Fruit fly (Drosophila melanogaster): Measurements from ENCODE around the gene Uch-L5.

The Uch-L5 gene

dm6 chr3L:9468261-9468890 lies 8.4 kb downstream of the Uch-L5 start (continued):
- no peak for TF ChIP-seq CG6683 (GFP tag; optimal IDR thresholded peaks at IDR 0.05)
- TF ChIP-seq CoRest (tag; optimal IDR thresholded peaks at IDR 0.05): peak; percentile 61
- no peak for TF ChIP-seq zfh2 (GFP tag; optimal IDR thresholded peaks at IDR 0.05)
- TF ChIP-seq dmrt99B (tag; optimal IDR thresholded peaks at IDR 0.05): peak; percentile 55
- TF ChIP-seq caup (GFP tag; optimal IDR thresholded peaks at IDR 0.05; ENCODE audit: severe bottlenecking): peak; percentile 30
- no peak for TF ChIP-seq CG6272 (GFP tag; IDR thresholded peaks at IDR 0.05)
- peak; percentile 62 for TF ChIP-seq CG7839 (tag; optimal IDR thresholded peaks at IDR 0.05)
- TF ChIP-seq D (optimal IDR thresholded peaks at IDR 0.05): no peak
- peak; percentile 34 for TF ChIP-seq D (GFP tag; optimal IDR thresholded peaks at IDR 0.05)
- peak; percentile 28 for TF ChIP-seq CG9727 (GFP tag; optimal IDR thresholded peaks at IDR 0.05)
- no peak for TF ChIP-seq psq (GFP tag; optimal IDR thresholded peaks at IDR 0.05)
- no peak for TF ChIP-seq pita (GFP tag; optimal IDR thresholded peaks at IDR 0.05)
- TF ChIP-seq schlank (tag; optimal IDR thresholded peaks at IDR 0.05): no peak
- no peak for TF ChIP-seq CkIIα-i1 (GFP tag; IDR thresholded peaks at IDR 0.05)
- no peak for TF ChIP-seq sug (tag; optimal IDR thresholded peaks at IDR 0.05)
- no peak for TF ChIP-seq MBD-R2 (GFP tag; IDR thresholded peaks at IDR 0.05)
- no peak for TF ChIP-seq pros (GFP tag; optimal IDR thresholded peaks at IDR 0.05)
- peak; percentile 12; the same call in 1 of the 2 replicates for TF ChIP-seq CG9932 (GFP tag; IDR thresholded peaks at IDR 0.05)
- TF ChIP-seq CG14441 (GFP tag; IDR thresholded peaks at IDR 0.05): no peak
- TF ChIP-seq CG4854 (GFP tag; optimal IDR thresholded peaks at IDR 0.05): no peak
- peak; percentile 13 for TF ChIP-seq CG7786 (GFP tag; optimal IDR thresholded peaks at IDR 0.05)
- no peak for TF ChIP-seq CG10147 (GFP tag; optimal IDR thresholded peaks at IDR 0.05)
- TF ChIP-seq CG15011 (GFP tag; optimal IDR thresholded peaks at IDR 0.05): peak; percentile 14
- peak; percentile 35; the same call in 2 of the 3 replicates for TF ChIP-seq row (GFP tag; IDR thresholded peaks at IDR 0.05)
- no peak for TF ChIP-seq CG12236 (GFP tag; optimal IDR thresholded peaks at IDR 0.05)
- TF ChIP-seq zen (tag; optimal IDR thresholded peaks at IDR 0.05): no peak
- TF ChIP-seq C15 (GFP tag; IDR thresholded peaks at IDR 0.05): no peak
- no peak for TF ChIP-seq CG14965 (GFP tag; optimal IDR thresholded peaks at IDR 0.05; ENCODE audit: borderline replicate concordance)
- no peak for TF ChIP-seq da (GFP tag; optimal IDR thresholded peaks at IDR 0.05)
- TF ChIP-seq CG9609 (GFP tag; optimal IDR thresholded peaks at IDR 0.05): peak; percentile 11
- TF ChIP-seq CG16863 (GFP tag; optimal IDR thresholded peaks at IDR 0.05): no peak
- TF ChIP-seq CG15269 (tag; optimal IDR thresholded peaks at IDR 0.05): peak; percentile 30
- TF ChIP-seq sens-2 (GFP tag; IDR thresholded peaks at IDR 0.05): no peak
- no peak for TF ChIP-seq sna (GFP tag; IDR thresholded peaks at IDR 0.05; ENCODE audit: partially characterized antibody)
- no peak for TF ChIP-seq CG2875 (GFP tag; optimal IDR thresholded peaks at IDR 0.05)
- TF ChIP-seq gcm2 (GFP tag; optimal IDR thresholded peaks at IDR 0.05): no peak
- TF ChIP-seq mam (GFP tag; optimal IDR thresholded peaks at IDR 0.05): peak; percentile 24
- TF ChIP-seq pzg (GFP tag; optimal IDR thresholded peaks at IDR 0.05): no peak
- TF ChIP-seq gem (tag; optimal IDR thresholded peaks at IDR 0.05): peak; percentile 58
- no peak for TF ChIP-seq lov (optimal IDR thresholded peaks at IDR 0.05)
- TF ChIP-seq lov (GFP tag; IDR thresholded peaks at IDR 0.05): no peak
- no peak for TF ChIP-seq fd64A (GFP tag; optimal IDR thresholded peaks at IDR 0.05)
- TF ChIP-seq fd102C (GFP tag; optimal IDR thresholded peaks at IDR 0.05): no peak
- TF ChIP-seq CG11398 (GFP tag; optimal IDR thresholded peaks at IDR 0.05): no peak
- TF ChIP-seq CG42726 (GFP tag; IDR thresholded peaks at IDR 0.05; ENCODE audit: partially characterized antibody): no peak
- TF ChIP-seq dmrt11E (tag; optimal IDR thresholded peaks at IDR 0.05): no peak
- TF ChIP-seq HmgZ (tag; optimal IDR thresholded peaks at IDR 0.05): no peak
- peak; percentile 26 for TF ChIP-seq Xbp1 (GFP tag; optimal IDR thresholded peaks at IDR 0.05)
- no peak for TF ChIP-seq CG31224 (GFP tag; IDR thresholded peaks at IDR 0.05)
- peak; percentile 76 for TF ChIP-seq Med (GFP tag)
- TF ChIP-seq az2 (GFP tag; optimal IDR thresholded peaks at IDR 0.05): no peak
